Fruit fly (Drosophila melanogaster): ENCODE results near the gene CG11586.

The CG11586 gene

DNA sequence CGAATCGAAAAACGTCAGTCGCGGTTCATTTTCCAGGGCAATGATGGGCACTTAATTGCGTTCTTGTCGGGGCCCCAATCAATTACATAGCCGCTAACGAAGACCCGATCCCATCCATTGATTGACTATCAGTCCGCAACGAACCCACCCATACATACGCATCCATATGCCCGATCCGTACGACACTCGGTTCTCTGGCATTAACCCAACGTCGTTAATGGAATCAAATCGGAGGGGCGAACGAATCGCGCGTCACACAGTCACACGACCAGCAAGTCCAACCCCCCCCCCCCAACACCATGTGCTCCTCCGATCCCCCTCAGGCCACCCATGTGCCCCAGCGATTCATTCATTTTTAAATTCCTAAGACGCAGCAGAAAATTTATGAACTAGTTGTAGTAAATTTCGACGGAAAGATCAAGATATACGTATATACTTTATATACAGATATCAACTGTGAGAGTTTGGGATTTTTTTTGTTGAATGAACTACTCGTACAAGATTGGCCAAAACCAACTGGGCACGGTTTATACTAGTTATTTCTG is 41.0 kb downstream of the CG11586 start (continued):
- TF ChIP-seq HHEX (GFP tag; optimal IDR thresholded peaks at IDR 0.05) (peak; percentile 4), CG8944 (GFP tag; optimal IDR thresholded peaks at IDR 0.05) (no peak), oc (tag; optimal IDR thresholded peaks at IDR 0.05) (peak; percentile 2), esg (GFP tag; conservative IDR thresholded peaks at IDR 0.05) (no peak), hth (optimal IDR thresholded peaks at IDR 0.05) (no peak), Usf (GFP tag; optimal IDR thresholded peaks at IDR 0.05) (no peak), PHDP (tag; optimal IDR thresholded peaks at IDR 0.05) (peak; percentile 29), CG15479 (GFP tag; optimal IDR thresholded peaks at IDR 0.05) (no peak), Deaf1 (tag; optimal IDR thresholded peaks at IDR 0.05) (peak; percentile 97), Scr (GFP tag; IDR thresholded peaks at IDR 0.05; ENCODE audit: partially characterized antibody) (no peak), CG14860 (GFP tag; IDR thresholded peaks at IDR 0.05; ENCODE audit: partially characterized antibody) (no peak), tll (GFP tag; optimal IDR thresholded peaks at IDR 0.05) (no peak), CG17361 (GFP tag; IDR thresholded peaks at IDR 0.05) (no peak), odd (GFP tag; optimal IDR thresholded peaks at IDR 0.05) (peak; percentile 0), ttk (GFP tag; IDR thresholded peaks at IDR 0.05) (0 out of 2 replicates have a peak, but pooled peaks have one; percentile 26), CG14710 (tag; optimal IDR thresholded peaks at IDR 0.05) (no peak), fd96Cb (tag; optimal IDR thresholded peaks at IDR 0.05) (no peak), en (GFP tag; optimal IDR thresholded peaks at IDR 0.05) (no peak), Antp (GFP tag; optimal IDR thresholded peaks at IDR 0.05) (no peak), CG2712 (tag; optimal IDR thresholded peaks at IDR 0.05) (no peak), kay (GFP tag; optimal IDR thresholded peaks at IDR 0.05) (peak; percentile 52), CG6791 (GFP tag; IDR thresholded peaks at IDR 0.05; ENCODE audit: partially characterized antibody) (0 out of 3 replicates have a peak, but pooled peaks have one; percentile 33), Ptx1 (GFP tag; IDR thresholded peaks at IDR 0.05) (peak; percentile 19; the same call in 1 of the 2 replicates), CG32532 (GFP tag; IDR thresholded peaks at IDR 0.05) (peak; percentile 54; the same call in 1 of the 2 replicates), aop (GFP tag; IDR thresholded peaks at IDR 0.05) (no peak), maf-S (GFP tag; optimal IDR thresholded peaks at IDR 0.05) (no peak), CG7987 (GFP tag; optimal IDR thresholded peaks at IDR 0.05) (peak; percentile 35), Kr (GFP tag; optimal IDR thresholded peaks at IDR 0.05) (no peak), otp (GFP tag; IDR thresholded peaks at IDR 0.05) (0 out of 3 replicates have a peak, but pooled peaks have one; percentile 50), zf30C (GFP tag; optimal IDR thresholded peaks at IDR 0.05) (no peak), Atf3 (GFP tag; optimal IDR thresholded peaks at IDR 0.05) (no peak), CG1233 (GFP tag; optimal IDR thresholded peaks at IDR 0.05) (no peak), Aef1 (GFP tag; IDR thresholded peaks at IDR 0.05) (no peak), sug (tag; optimal IDR thresholded peaks at IDR 0.05) (peak; percentile 95), MESR4 (GFP tag; optimal IDR thresholded peaks at IDR 0.05) (no peak), CG10959 (GFP tag; IDR thresholded peaks at IDR 0.05) (no peak), Gug (GFP tag; IDR thresholded peaks at IDR 0.05) (peak; percentile 4; the same call in 2 of the 4 replicates), ranshi (GFP tag; IDR thresholded peaks at IDR 0.05) (no peak), CG12769 (tag; optimal IDR thresholded peaks at IDR 0.05) (peak; percentile 95), CG6175 (GFP tag; IDR thresholded peaks at IDR 0.05) (peak; percentile 63; the same call in 2 of the 3 replicates), CG8089 (GFP tag; optimal IDR thresholded peaks at IDR 0.05) (no peak), CrebB (tag; optimal IDR thresholded peaks at IDR 0.05) (peak; percentile 37), CG12236 (GFP tag; optimal IDR thresholded peaks at IDR 0.05) (no peak), CG2889 (GFP tag; IDR thresholded peaks at IDR 0.05) (no peak), CG12219 (GFP tag; optimal IDR thresholded peaks at IDR 0.05) (peak; percentile 43), cg (GFP tag; optimal IDR thresholded peaks at IDR 0.05) (peak; percentile 70), lmd (GFP tag; IDR thresholded peaks at IDR 0.05) (no peak), row (GFP tag; IDR thresholded peaks at IDR 0.05) (peak; percentile 10; the same call in 1 of the 3 replicates), grn (GFP tag; optimal IDR thresholded peaks at IDR 0.05) (peak; percentile 84), CG7928 (GFP tag; optimal IDR thresholded peaks at IDR 0.05) (no peak)

All from whole organism, embryonic.